Fruit fly (Drosophila melanogaster) whole organism, larva: Measurements from ENCODE around the gene FucT6.
"Not testable (repeated sequence)": the region's sequence is repeated elsewhere in the genome, so short reads cannot be mapped to it uniquely, and the experiment has no call there.

Experiments
- noc ChIP-seq: fragments of 200-800 bp; sonication (Bioruptor generic); optimal IDR thresholded peaks from 3 replicates; lab custom pipeline; 2019; ENCODE audit warnings: missing biosample characterization, mild to moderate bottlenecking, missing genetic modification characterization, moderate library complexity

Gene FucT6

DNA sequence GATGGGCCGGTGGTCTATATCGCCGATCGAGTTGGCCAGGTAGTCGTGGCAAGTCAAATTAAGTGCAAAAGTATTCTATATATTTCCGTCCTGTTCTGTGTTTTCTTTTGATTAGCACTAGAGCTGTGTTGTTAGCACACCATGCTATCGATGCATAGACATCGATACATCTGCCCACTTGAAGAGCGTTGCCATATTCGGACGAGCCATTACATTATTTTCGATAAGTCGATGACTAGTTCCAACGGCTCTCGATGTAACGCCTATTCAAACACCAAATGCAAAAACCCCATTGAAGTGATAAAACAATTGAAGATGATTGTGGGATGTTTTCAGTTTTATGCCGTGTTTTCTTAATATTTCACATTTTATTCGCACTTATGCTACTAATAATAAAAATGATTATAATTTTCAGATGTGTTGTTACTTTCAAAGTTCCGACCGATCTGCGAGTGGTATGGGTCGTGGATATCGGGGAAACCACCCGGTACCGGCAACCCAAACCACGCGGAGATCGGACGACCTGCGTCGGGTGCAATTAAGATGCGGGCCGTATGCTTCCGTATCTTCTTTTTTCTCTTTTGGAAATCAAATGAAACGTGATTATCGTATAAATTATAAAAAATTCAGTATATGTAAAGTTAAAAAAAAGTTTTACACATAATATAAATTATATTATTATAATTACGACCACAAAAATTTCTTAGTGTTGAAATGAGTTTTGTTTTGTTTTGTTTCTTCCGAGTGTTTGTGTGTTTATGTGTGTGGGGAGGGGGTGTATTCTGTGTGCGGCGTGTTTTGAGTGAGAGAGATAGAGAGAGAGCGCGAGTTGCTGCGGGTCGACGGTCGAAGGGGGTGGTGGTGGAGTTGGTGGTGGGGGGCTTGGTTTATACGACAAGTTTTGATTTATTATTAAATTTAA is at the start of gene FucT6:
Gene FucT6, minus strand, starts transcription at position 153 of the 922 bp plus-strand sequence.
- TF ChIP-seq noc (tag; lab: Kevin White, UChicago) = no peak

DNA sequence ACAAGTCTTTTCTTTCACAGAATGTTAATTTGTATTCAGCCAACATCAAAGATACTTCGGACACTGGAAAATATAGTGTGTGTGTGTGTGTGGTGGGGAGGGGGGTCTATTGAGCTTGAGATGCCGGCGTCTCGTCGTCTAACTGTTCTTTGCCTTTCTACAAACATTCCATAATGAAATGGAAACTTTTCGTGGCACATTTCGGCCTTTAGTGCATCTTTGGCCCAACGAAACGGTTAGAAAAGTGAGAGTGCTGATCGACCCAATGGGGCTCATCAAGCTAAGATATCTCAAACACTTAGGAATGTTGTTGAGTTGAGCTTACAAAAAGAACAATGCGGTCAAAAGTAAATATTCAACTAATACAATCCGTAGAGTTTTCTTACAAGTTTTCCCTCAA is 47.1 kb upstream of the FucT6 start:
- no peak for TF ChIP-seq noc (tag; lab: Kevin White, UChicago)

DNA sequence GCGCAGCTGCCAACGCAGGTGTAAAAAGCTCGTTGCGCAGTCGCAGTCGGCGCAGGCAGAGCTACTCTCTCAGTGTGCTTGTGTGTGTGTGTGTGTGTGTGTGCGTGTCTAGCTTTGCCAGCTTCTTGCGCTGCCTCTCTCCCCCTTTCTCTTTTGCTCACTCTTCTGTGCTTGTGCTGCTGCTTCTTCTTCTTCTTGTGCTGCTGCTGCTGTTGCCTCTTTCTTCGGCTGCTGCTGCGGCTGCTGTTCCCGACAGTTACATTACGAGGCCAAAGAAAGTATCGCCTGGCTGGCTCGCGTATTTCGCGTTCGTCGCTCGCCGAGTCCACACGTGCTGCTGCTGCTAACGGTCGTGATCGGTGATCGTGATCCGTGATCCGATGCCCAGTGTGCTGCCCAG is 44.2 kb upstream of the FucT6 start, which contains the start of gene m:
Gene m, plus strand, starts transcription at position 301 of the 400 bp plus-strand sequence.
- not testable (repeated sequence) for TF ChIP-seq noc (tag; lab: Kevin White, UChicago)

DNA sequence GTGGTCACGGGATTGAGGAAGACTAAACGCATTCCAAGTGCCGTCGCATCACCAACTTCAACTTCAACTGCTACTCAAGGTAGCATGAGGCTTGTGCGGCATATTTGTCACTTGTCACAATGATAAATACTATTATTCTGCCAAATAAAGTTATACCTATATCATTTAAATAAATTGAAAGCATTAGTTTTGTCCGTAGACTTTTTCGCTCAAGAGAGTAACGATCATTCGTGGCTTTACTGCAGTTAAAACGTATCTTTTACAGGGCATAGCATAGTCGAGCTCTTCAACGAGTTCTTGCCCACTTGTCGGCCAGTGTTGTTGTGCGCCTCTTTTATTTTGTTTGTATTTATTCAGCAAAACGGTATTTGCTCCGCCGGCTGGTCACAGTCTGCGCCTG is 26.7 kb upstream of the FucT6 start:
- TF ChIP-seq noc (tag; lab: Kevin White, UChicago) = no peak

DNA sequence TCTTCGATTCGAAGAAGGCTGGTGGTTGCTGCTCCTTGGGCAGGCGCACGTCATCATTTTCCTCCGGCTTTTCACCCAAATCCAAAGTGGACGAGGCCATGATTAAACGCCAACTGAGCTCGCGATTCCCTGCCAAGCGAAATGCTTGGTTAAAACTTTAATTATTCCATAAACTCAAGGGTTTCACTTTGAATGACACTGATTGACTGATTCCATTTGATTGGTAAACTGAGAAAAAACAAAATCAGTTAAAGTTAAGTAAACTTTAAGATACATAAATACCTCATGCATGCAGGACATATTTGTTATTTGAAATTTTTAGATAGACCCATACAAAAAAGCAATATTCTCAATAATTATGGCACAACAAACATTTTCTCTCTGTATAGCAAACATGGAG is 24.0 kb upstream of the FucT6 start, which contains the start of gene inaF-A:
Gene inaF-A, minus strand, starts transcription at position 101 of the 400 bp plus-strand sequence.
- no peak for TF ChIP-seq noc (tag; lab: Kevin White, UChicago)

DNA sequence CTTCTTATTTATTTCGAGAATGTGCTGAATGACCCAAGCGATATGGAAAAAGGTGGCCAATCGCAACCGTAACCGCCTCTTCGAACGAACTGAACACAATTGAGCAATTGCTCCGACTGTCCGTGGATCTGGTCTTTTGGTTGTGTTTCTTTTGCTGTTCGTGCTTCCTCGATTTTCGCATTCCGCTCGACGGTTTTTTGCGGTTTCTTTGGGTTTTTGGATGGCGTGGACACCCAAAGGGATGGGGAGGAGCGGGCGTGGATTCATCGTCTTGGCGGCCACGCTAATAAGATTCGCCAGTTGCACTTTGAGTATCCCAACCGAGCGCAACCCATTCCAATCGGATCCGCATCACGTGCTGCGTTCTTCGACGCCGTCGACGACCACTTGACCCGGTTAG is 22.9 kb upstream of the FucT6 start, which contains the start of gene inaF-B:
Gene inaF-B, minus strand, starts transcription at position 101 of the 400 bp plus-strand sequence.
- no peak for TF ChIP-seq noc (tag; lab: Kevin White, UChicago)

DNA sequence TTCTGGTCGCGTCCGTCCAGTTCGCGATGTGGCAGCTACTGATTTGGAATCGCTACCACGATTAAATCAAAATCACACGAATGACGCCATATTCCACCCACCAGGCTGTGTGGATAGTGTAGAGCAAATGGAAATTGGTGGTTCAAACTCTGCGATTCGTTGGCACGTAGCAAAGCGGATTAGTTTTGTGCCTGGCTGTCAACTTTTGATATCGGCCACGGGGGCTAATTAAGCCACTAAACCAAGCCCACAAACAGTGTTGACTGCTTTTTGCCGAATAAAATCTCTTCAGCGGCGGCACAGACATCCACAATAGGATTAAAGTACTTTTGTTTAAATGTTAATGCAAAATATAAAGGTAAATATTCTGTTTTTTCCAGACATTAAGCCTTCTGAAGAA is 21.9 kb upstream of the FucT6 start, which contains the start of gene inaF-C:
Gene inaF-C, minus strand, starts transcription at position 101 of the 400 bp plus-strand sequence.
- no peak for TF ChIP-seq noc (tag; lab: Kevin White, UChicago)

DNA sequence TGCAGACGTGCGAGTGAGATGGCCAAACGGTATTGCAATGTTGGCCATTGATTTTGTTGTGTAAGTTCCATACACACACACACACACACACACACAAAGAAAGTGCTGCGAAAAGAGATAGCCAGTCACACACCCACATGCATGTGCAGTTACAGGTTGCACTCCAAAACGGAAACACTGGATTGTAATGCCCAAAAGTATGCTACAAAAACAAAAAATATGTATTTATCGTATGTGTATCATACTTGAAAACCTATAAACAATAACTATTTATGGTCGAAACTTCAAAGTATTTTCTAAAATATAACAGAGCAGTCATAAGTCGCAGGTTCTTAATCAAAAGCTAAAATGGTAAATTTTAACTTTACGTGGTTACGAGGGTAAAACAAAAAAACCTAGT is 20.2 kb upstream of the FucT6 start:
- TF ChIP-seq noc (tag; lab: Kevin White, UChicago) = no peak

DNA sequence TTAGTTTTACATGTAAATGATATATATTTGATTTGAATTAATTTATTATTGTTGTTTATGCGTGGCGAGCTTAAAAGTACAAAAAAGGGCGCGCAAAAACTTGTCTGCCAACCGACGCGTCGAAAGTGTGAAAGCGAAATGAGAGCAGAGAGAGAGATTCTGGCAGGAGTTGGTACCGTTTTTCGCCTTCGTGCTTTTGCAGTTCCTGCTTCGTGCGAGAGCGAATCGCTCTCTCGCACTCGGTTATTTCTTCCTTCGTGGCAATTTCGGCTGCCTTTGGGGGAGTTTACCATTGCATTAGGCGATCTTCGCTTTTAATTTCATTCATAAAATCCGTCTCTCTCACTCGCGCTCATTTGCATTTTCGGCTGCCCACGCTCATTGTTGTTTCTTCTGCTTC is 19.2 kb upstream of the FucT6 start, which contains the start of gene inaF-D:
Gene inaF-D, minus strand, starts transcription at position 101 of the 400 bp plus-strand sequence.
- no peak for TF ChIP-seq noc (tag; lab: Kevin White, UChicago)

DNA sequence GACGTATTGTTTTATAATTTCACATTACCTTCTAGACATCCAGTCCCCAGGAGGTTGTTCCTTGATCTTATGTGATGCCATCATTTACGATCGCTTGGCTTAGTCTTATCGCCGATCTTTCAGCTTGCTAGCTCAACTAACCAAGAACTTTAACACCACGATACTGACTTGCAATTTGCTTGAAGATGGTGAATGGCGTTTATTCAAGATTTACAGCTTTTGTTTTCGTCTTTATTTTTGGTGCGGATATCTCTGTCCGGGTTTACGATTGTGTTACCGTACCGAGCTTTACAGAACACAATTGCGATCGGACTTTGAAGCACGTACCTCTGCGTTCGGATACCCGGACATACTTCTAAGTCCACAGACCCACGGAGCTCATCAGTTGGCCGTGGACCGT is 14.2 kb upstream of the FucT6 start, which contains the start of gene CG15221:
Gene CG15221, plus strand, starts transcription at position 301 of the 400 bp plus-strand sequence.
- TF ChIP-seq noc (tag; lab: Kevin White, UChicago) = no peak

DNA sequence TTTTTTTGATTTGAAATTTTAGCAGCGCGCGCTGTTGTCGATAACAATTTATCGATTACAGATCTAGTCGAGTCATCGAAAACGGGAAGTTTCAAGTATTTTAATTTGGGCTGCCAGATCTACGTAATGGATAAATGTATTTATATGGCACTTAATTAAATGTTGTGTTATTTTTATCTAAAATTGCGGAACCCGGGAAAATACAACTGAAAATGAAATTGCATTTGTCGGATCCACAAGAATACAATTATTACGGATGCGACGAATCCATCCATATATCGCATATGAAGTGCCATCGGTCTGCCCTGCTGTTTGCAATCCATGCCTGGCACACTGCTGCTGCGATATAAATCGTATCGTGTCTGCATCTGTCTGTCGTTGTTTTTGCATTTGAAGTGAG is 10.4 kb upstream of the FucT6 start, which contains the start of gene Tango10:
Gene Tango10, plus strand, starts transcription at position 108 of the 400 bp plus-strand sequence.
- peak; percentile 61 for TF ChIP-seq noc (tag; lab: Kevin White, UChicago)

DNA sequence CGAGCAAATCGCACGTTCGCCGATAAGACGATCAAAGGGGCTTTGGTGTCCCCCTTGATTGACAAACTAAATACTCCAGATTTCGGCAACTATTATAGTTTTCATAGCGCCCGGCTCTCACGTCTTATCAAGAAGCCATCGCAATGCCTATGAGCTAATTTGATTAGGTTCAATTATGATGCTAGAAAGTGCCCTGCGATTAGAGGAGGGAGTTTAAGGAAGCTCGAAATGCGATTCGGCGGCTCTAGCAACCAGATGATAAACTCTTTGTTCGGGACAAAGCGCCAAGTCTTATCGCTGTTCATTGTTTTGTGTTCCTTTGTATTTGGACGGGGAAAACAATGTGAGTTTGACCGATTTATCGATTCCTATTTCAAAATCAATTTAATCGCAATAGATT is 8.1 kb upstream of the FucT6 start:
- peak; percentile 43 for TF ChIP-seq noc (tag; lab: Kevin White, UChicago)

DNA sequence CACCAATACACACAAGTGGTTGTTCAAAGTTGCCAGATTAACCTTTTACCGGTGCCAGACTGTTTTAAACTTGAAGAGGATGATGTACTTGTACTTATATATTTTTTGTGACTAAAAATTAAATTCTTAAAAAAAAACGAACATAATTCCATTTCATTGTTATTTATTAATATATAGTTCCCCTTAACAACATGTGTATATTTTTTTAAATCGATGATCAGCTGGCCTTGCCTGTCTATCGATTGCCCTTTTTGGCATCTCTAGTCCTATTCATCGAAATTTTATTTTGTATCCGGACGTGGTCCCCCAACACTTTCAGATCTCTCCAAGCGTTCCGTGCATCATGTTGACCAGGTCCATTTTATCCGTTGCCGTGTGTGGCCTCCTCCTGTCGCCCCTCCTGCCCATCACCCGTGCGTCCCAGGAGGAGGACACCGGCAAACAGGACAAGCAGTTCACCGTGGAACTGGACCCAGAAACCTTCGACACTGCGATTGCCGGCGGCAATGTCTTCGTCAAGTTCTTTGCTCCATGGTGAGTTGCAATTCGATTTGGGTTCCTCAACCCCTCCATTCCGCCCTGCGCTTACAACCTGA is 7.1 kb upstream of the FucT6 start, which contains the start of gene prtp:
Gene prtp, plus strand, starts transcription at position 26 of the 596 bp plus-strand sequence.
- no peak for TF ChIP-seq noc (tag; lab: Kevin White, UChicago)

DNA sequence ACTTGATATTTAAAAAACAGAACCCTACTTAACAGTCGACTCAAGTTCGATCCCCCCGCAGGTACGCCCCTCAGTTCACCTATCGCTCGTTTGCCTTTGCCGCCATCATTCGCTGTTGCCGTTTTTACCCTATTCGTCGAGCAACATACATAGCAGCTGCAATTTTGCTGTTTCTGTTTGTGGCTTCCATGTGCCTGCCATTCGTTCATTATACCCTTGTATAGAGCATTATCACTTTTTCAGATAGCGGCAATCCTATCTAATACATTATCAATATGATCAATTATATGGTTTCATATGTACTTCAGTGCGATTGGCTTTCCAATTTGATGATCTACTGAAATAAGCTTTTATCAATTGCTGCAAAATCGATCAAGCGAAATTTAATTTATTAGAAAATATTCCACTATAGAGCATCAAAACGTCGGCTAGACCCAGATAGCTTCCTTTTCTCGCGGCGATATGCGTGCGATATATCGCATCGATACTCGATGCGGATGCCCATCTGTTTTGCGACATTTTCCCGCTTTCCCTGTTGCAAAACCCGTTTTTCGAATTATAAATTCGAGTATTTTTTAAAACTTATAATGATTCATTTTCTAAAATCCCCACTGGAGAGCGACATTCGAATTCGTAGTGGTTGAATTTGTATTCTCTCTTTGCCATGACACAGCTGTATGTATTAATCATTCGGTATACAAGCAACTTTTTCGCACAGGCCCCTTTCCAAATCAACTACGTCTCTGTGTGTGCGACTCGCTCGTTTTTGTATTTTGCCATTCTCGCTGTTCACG is 6.4 kb upstream of the FucT6 start:
- TF ChIP-seq noc (tag; lab: Kevin White, UChicago) = peak; percentile 91

DNA sequence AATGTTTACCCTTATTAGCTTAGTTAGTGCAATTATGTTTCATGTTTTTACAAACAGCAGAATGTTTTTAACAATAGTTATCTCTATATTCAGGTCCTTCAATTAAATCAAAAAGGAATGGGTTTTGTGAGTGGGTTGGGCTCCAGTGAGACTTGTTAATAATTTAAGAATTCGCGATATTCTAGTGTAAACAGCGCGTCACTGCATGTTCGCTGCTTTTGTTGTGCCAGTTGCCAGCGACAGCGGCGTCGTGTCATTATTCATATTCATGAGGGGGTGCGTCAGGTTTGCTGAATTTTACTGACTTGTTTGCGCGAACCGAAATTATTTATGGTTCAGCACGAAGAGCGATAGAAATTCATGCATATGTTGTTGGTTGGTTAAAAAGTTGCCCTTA is 5.5 kb upstream of the FucT6 start, which contains the start of gene Amun:
Gene Amun, minus strand, starts transcription at position 303 of the 397 bp plus-strand sequence.
- no peak for TF ChIP-seq noc (tag; lab: Kevin White, UChicago)
